Fruit fly (Drosophila melanogaster) whole organism, pupa: ENCODE data around the gene CG13028.

ENCODE experiments used
- CG10348 ChIP-seq: fragments of 200-800 bp; sonication (Bioruptor generic); IDR thresholded peaks from 2 replicates; pipeline ENCODE4 v1.3.6; 2022; ENCODE audit warnings: missing biosample characterization, missing genetic modification characterization
- CG12605 ChIP-seq: fragments of 200-800 bp; sonication (Bioruptor generic); IDR thresholded peaks from 2 replicates; pipeline ENCODE4 v1.3.6; 2022; ENCODE audit warnings: missing biosample characterization, missing genetic modification characterization
- CG13204 ChIP-seq: fragments of 200-800 bp; sonication (Bioruptor generic); optimal IDR thresholded peaks from 2 replicates; lab custom pipeline; 2018; ENCODE audit warnings: missing biosample characterization, mild to moderate bottlenecking, missing genetic modification characterization, moderate library complexity
- CG14655 ChIP-seq: fragments of 200-800 bp; sonication (Bioruptor generic); optimal IDR thresholded peaks from 3 replicates; lab custom pipeline; 2017; ENCODE audit warnings: mild to moderate bottlenecking, missing biosample characterization, missing genetic modification reagents, missing genetic modification characterization
- CG15710 ChIP-seq: fragments of 200-800 bp; sonication (Bioruptor generic); optimal IDR thresholded peaks from 2 replicates; lab custom pipeline; 2018; ENCODE audit warnings: missing biosample characterization, mild to moderate bottlenecking, missing genetic modification characterization, moderate library complexity
- CG17806 ChIP-seq: fragments of 200-800 bp; sonication (Bioruptor generic); optimal IDR thresholded peaks from 2 replicates; lab custom pipeline; 2018; ENCODE audit warnings: missing biosample characterization, mild to moderate bottlenecking, missing genetic modification characterization, moderate library complexity
- CG32121 ChIP-seq: fragments of 200-800 bp; sonication (Bioruptor generic); IDR thresholded peaks from 2 replicates; pipeline ENCODE4 v1.3.6; 2022; ENCODE audit warnings: missing biosample characterization, missing genetic modification characterization
- CG34367 ChIP-seq: fragments of 200-800 bp; sonication (Bioruptor generic); optimal IDR thresholded peaks from 2 replicates; lab custom pipeline; 2018; ENCODE audit warnings: missing biosample characterization, mild to moderate bottlenecking, missing genetic modification characterization
- CG4496 ChIP-seq: fragments of 200-800 bp; sonication (Bioruptor generic); IDR thresholded peaks from 3 replicates; pipeline ENCODE4 v1.3.6; 2022; ENCODE audit warnings: missing biosample characterization, missing genetic modification characterization
- CG8159 ChIP-seq: fragments of 200-800 bp; sonication (Bioruptor generic); optimal IDR thresholded peaks from 3 replicates; lab custom pipeline; 2018; ENCODE audit warnings: missing biosample characterization, mild to moderate bottlenecking, missing genetic modification characterization, moderate library complexity
- CG8301 ChIP-seq: fragments of 200-800 bp; sonication (Bioruptor generic); optimal IDR thresholded peaks from 2 replicates; lab custom pipeline; 2018; ENCODE audit warnings: missing biosample characterization, mild to moderate bottlenecking, missing genetic modification characterization
- CG9948 ChIP-seq: fragments of 200-800 bp; sonication (Bioruptor generic); optimal IDR thresholded peaks from 2 replicates; lab custom pipeline; 2018; ENCODE audit warnings: missing biosample characterization, mild to moderate bottlenecking, missing genetic modification characterization, moderate library complexity
- D1 ChIP-seq: fragments of 200-800 bp; sonication (Bioruptor generic); optimal IDR thresholded peaks from 2 replicates; lab custom pipeline; 2018; ENCODE audit warnings: missing biosample characterization, mild to moderate bottlenecking, missing genetic modification characterization, moderate library complexity
- EcR ChIP-seq: fragments of 200-800 bp; sonication (Bioruptor generic); optimal IDR thresholded peaks from 3 replicates; lab custom pipeline; 2019; ENCODE audit warnings: missing biosample characterization, missing genetic modification characterization, mild to moderate bottlenecking, moderate library complexity, missing genetic modification reagents
- Ets98B ChIP-seq: fragments of 200-800 bp; sonication (Bioruptor generic); IDR thresholded peaks from 2 replicates; pipeline ENCODE4 v1.3.6; 2022; ENCODE audit warnings: missing biosample characterization, missing genetic modification characterization
- Pif1A ChIP-seq: fragments of 200-800 bp; sonication (Bioruptor generic); optimal IDR thresholded peaks from 3 replicates; lab custom pipeline; 2016; ENCODE audit warnings: missing biosample characterization, missing genetic modification characterization
- Pif1B ChIP-seq: fragments of 200-800 bp; sonication (Bioruptor generic); optimal IDR thresholded peaks from 3 replicates; lab custom pipeline; 2016; ENCODE audit warnings: missing biosample characterization, missing genetic modification characterization
- Snoo ChIP-seq: fragments of 200-800 bp; sonication (Bioruptor generic); optimal IDR thresholded peaks from 3 replicates; lab custom pipeline; 2017; ENCODE audit warnings: missing biosample characterization, mild to moderate bottlenecking, missing genetic modification characterization, inconsistent platforms
- fd96Ca ChIP-seq: fragments of 200-800 bp; sonication (Bioruptor generic); IDR thresholded peaks from 3 replicates; pipeline ENCODE4 v1.3.6; 2022; ENCODE audit warnings: missing biosample characterization, missing genetic modification characterization
- gl ChIP-seq: fragments of 200-800 bp; sonication (Bioruptor generic); optimal IDR thresholded peaks from 2 replicates; lab custom pipeline; 2018; ENCODE audit warnings: missing biosample characterization, mild to moderate bottlenecking, missing genetic modification characterization
- rn ChIP-seq: fragments of 200-800 bp; sonication (Bioruptor generic); IDR thresholded peaks from 2 replicates; pipeline ENCODE4 v1.3.6; 2022; ENCODE audit warnings: missing biosample characterization, missing genetic modification characterization

CG13028 gene

DNA sequence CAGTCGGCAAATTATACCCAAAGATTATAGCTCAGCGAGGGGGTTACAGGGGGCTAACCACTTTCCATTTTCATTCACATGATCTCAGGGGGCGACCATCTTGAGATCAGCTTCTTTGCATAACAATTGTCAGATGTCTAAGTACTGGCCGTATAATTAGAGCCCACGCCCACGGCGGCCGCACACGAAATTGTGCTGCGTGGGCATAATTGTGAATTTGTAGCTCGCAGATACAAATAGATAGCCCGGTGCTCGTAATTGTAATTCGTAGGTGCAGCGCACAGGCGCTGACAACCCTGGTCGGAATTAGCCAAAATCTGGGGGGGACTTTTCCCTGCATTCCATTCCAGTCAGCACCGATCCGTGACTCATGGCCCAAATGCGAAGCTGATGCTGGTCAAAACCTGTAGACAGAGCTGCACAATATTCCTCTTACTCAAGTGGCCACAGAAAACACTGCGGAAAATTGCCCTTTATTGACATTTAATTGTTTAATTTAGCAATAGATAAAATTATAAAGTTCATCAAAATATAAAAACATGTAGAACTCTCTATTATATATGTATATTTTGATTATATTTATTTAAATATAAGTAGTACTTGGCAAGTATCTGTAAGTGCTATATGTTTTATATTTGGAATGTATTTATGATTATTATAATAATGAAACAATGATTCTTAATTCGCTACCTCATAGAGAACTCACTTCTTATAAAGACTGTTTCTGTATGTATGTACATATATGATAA, 48.7 kb downstream of the CG13028 start:
- TF ChIP-seq CG32121 (GFP tag; lab: Robert Waterston, UW): no peak; the same call in 1 of the 2 replicates
- no peak for TF ChIP-seq Pif1A
- no peak for TF ChIP-seq CG13204
- TF ChIP-seq D1 (tag; lab: Kevin White, UChicago): peak; percentile 7
- TF ChIP-seq CG4496 (GFP tag; lab: Robert Waterston, UW): peak; percentile 24; the same call in 1 of the 3 replicates
- TF ChIP-seq CG8159 (tag; lab: Kevin White, UChicago): peak; percentile 62
- TF ChIP-seq fd96Ca: no peak
- no peak for TF ChIP-seq Pif1B (GFP tag; lab: Kevin White, UChicago)
- TF ChIP-seq Ets98B (GFP tag; lab: Robert Waterston, UW): 0 out of 2 replicates have a peak, but pooled peaks have one; percentile 6
- TF ChIP-seq CG34367: no peak
- peak; percentile 36 for TF ChIP-seq CG8301
- peak; percentile 25 for TF ChIP-seq CG14655 (GFP tag; lab: Kevin White, UChicago)
- TF ChIP-seq CG9948 (tag; lab: Kevin White, UChicago): peak; percentile 61
- TF ChIP-seq CG17806: no peak
- peak; percentile 23 for TF ChIP-seq CG15710
- peak; percentile 26 for TF ChIP-seq Snoo (tag; lab: Kevin White, UChicago)
- TF ChIP-seq gl (tag; lab: Kevin White, UChicago): no peak
- TF ChIP-seq EcR (GFP tag; lab: Kevin White, UChicago): no peak
- TF ChIP-seq rn (GFP tag; lab: Robert Waterston, UW): no peak
- no peak for TF ChIP-seq CG12605
- no peak for TF ChIP-seq CG10348
- TF ChIP-seq, all 21 proteins: peak for 9
